Fruit fly (Drosophila melanogaster) whole organism, adult: ENCODE measurements around the gene cin.

Experiments used
- CG14711 ChIP-seq: fragments of 200-800 bp; sonication (Bioruptor generic); optimal IDR thresholded peaks from 2 replicates; lab custom pipeline; 2018; ENCODE audit warnings: missing biosample characterization, mild to moderate bottlenecking, missing genetic modification characterization, moderate library complexity
- CG7101 ChIP-seq: fragments of 200-800 bp; sonication (Bioruptor generic); optimal IDR thresholded peaks from 2 replicates; lab custom pipeline; 2018; ENCODE audit warnings: missing biosample characterization, mild to moderate bottlenecking, missing genetic modification characterization, moderate library complexity
- Hr96 ChIP-seq: fragments of 200-800 bp; sonication (Bioruptor generic); optimal IDR thresholded peaks from 2 replicates; lab custom pipeline; 2016; ENCODE audit warnings: missing biosample characterization, missing genetic modification characterization
- ovo ChIP-seq: fragments of 200-800 bp; sonication (Bioruptor generic); optimal IDR thresholded peaks from 2 replicates; lab custom pipeline; 2016; ENCODE audit warnings: missing biosample characterization, missing genetic modification characterization
- toe ChIP-seq: fragments of 200-800 bp; sonication (Bioruptor generic); optimal IDR thresholded peaks from 2 replicates; lab custom pipeline; 2016; ENCODE audit warnings: missing biosample characterization, missing genetic modification characterization

DNA sequence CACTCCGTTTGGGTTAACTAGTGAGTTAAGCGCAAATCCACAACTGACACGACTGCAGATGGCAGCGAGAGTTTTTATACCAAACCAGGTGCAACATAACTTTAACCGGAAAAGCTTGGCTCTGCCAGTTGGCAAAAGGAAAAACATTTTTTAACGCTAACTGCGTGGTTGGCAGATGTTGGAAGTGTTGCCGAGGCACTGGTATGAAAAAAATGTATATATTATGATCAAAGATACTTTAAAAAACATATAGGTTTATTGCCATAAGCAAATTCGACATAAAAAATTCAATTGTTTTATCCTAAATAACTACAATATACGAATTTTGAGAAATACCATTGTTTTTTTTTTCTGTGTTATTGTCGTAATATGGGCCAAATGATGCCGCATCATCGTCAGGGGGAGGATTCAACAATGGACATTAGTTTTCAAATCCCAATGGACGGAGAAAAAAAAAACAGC lies 11.5 kb downstream of the cin start, which contains the start of gene CG13376:
- no peak for TF ChIP-seq Hr96 (GFP tag; lab: Kevin White, UChicago)
- no peak for TF ChIP-seq ovo (GFP tag; lab: Kevin White, UChicago)
- no peak for TF ChIP-seq CG7101 (tag; lab: Kevin White, UChicago)
- TF ChIP-seq CG14711 (tag; lab: Kevin White, UChicago) = no peak
- TF ChIP-seq toe (GFP tag; lab: Kevin White, UChicago) = no peak
